Fruit fly (Drosophila melanogaster): ENCODE data around the gene Cds.

Gene Cds

dm6 chr3L:8137448-8137906 lies 9.9 kb downstream of the Cds start, which contains the start of the genes Setx and mus301 (continued):
- TF ChIP-seq cato (GFP tag; optimal IDR thresholded peaks at IDR 0.05; ENCODE audit: borderline replicate concordance), result peak; percentile 75
- TF ChIP-seq Xbp1 (GFP tag; optimal IDR thresholded peaks at IDR 0.05), result peak; percentile 90
- peak; percentile 83 for TF ChIP-seq CG11085 (GFP tag; IDR thresholded peaks at IDR 0.05)
- TF ChIP-seq tgo (GFP tag; IDR thresholded peaks at IDR 0.05), result peak; percentile 67
- peak; percentile 60 for TF ChIP-seq CG13296 (GFP tag; optimal IDR thresholded peaks at IDR 0.05)
- TF ChIP-seq jumu (GFP tag; optimal IDR thresholded peaks at IDR 0.05), result peak; percentile 82
- no peak for TF ChIP-seq CG15269 (tag; optimal IDR thresholded peaks at IDR 0.05)
- no peak for TF ChIP-seq D (optimal IDR thresholded peaks at IDR 0.05)
- TF ChIP-seq D (GFP tag; optimal IDR thresholded peaks at IDR 0.05), result no peak
- no peak for TF ChIP-seq Lpt (GFP tag; optimal IDR thresholded peaks at IDR 0.05)
- peak; percentile 46; the same call in 2 of the 3 replicates for TF ChIP-seq ase (GFP tag; IDR thresholded peaks at IDR 0.05)
- no peak for TF ChIP-seq bigmax (GFP tag; optimal IDR thresholded peaks at IDR 0.05)
- peak; percentile 4 for TF ChIP-seq kah (GFP tag; optimal IDR thresholded peaks at IDR 0.05)
- no peak for TF ChIP-seq Sox102F (GFP tag; optimal IDR thresholded peaks at IDR 0.05)
- TF ChIP-seq CG10543 (GFP tag; optimal IDR thresholded peaks at IDR 0.05), result peak; percentile 75
- no peak for TF ChIP-seq en (GFP tag; optimal IDR thresholded peaks at IDR 0.05)
- peak; percentile 89 for TF ChIP-seq CoRest (tag; optimal IDR thresholded peaks at IDR 0.05)
- TF ChIP-seq gcm (GFP tag; optimal IDR thresholded peaks at IDR 0.05), result no peak
- TF ChIP-seq CG3065 (GFP tag; optimal IDR thresholded peaks at IDR 0.05), result peak; percentile 39
- peak; percentile 52 for TF ChIP-seq sima (GFP tag; optimal IDR thresholded peaks at IDR 0.05)
- peak; percentile 76 for TF ChIP-seq shn (GFP tag; optimal IDR thresholded peaks at IDR 0.05)
- peak; percentile 85 for TF ChIP-seq CG1602 (GFP tag; optimal IDR thresholded peaks at IDR 0.05)
- no peak for TF ChIP-seq CG12071 (GFP tag; optimal IDR thresholded peaks at IDR 0.05)
- TF ChIP-seq Neu2 (GFP tag; optimal IDR thresholded peaks at IDR 0.05; ENCODE audit: borderline replicate concordance), result peak; percentile 59
- TF ChIP-seq CG10431 (GFP tag; optimal IDR thresholded peaks at IDR 0.05), result peak; percentile 29
- TF ChIP-seq CHES-1-like (GFP tag; optimal IDR thresholded peaks at IDR 0.05), result peak; percentile 85
- peak; percentile 84 for TF ChIP-seq CG13775 (GFP tag; optimal IDR thresholded peaks at IDR 0.05)
- TF ChIP-seq cg (GFP tag; optimal IDR thresholded peaks at IDR 0.05), result no peak
- TF ChIP-seq CG17612 (GFP tag; IDR thresholded peaks at IDR 0.05), result no peak
- no peak for TF ChIP-seq tap (tag; optimal IDR thresholded peaks at IDR 0.05)
- TF ChIP-seq Hsf (GFP tag; optimal IDR thresholded peaks at IDR 0.05), result peak; percentile 89
- peak; percentile 59; the same call in 1 of the 2 replicates for TF ChIP-seq gsb (GFP tag; IDR thresholded peaks at IDR 0.05)
- TF ChIP-seq Sry-δ (GFP tag; optimal IDR thresholded peaks at IDR 0.05), result peak; percentile 61
- no peak for TF ChIP-seq CG7839 (tag; optimal IDR thresholded peaks at IDR 0.05)
- peak; percentile 69 for TF ChIP-seq CG33557 (GFP tag; optimal IDR thresholded peaks at IDR 0.05)
- no peak for TF ChIP-seq hth (optimal IDR thresholded peaks at IDR 0.05)
- TF ChIP-seq lmd (GFP tag; IDR thresholded peaks at IDR 0.05), result peak; percentile 74
- TF ChIP-seq ab (GFP tag; optimal IDR thresholded peaks at IDR 0.05), result peak; percentile 65
- peak; percentile 72 for TF ChIP-seq dysf (GFP tag; IDR thresholded peaks at IDR 0.05)
- peak; percentile 82 for TF ChIP-seq CG8944 (GFP tag; optimal IDR thresholded peaks at IDR 0.05)
- TF ChIP-seq D19A (tag; optimal IDR thresholded peaks at IDR 0.05), result no peak
- TF ChIP-seq CG34376 (GFP tag; optimal IDR thresholded peaks at IDR 0.05), result peak; percentile 41
- TF ChIP-seq trem (tag; optimal IDR thresholded peaks at IDR 0.05), result peak; percentile 86
- peak; percentile 81 for TF ChIP-seq bcd (GFP tag; optimal IDR thresholded peaks at IDR 0.05)
- TF ChIP-seq CG11696 (GFP tag; IDR thresholded peaks at IDR 0.05), result no peak
- no peak for TF ChIP-seq CG2678 (tag; optimal IDR thresholded peaks at IDR 0.05)
- TF ChIP-seq slp2 (GFP tag; optimal IDR thresholded peaks at IDR 0.05), result peak; percentile 54
- no peak; the same call in 1 of the 2 replicates for TF ChIP-seq onecut (GFP tag; IDR thresholded peaks at IDR 0.05)
- TF ChIP-seq aop (GFP tag; IDR thresholded peaks at IDR 0.05), result no peak
- no peak for TF ChIP-seq h (optimal IDR thresholded peaks at IDR 0.05)
- TF ChIP-seq luna (GFP tag; optimal IDR thresholded peaks at IDR 0.05), result peak; percentile 73
- peak; percentile 95 for TF ChIP-seq Lhr (GFP tag; optimal IDR thresholded peaks at IDR 0.05)
